Worm (Caenorhabditis elegans) whole organism, early embryonic: Measurements from ENCODE around the gene lurp-1.

Source experiments
- B0310.2 ChIP-seq: sonication (generic microtip); optimal IDR thresholded peaks from 2 replicates; lab custom pipeline; 2016; ENCODE audit warnings: mild to moderate bottlenecking, missing genetic modification characterization, missing compliant biosample characterization
- F13C5.2 ChIP-seq: sonication (generic microtip); optimal IDR thresholded peaks from 2 replicates; lab custom pipeline; 2017; ENCODE audit warnings: mild to moderate bottlenecking, missing genetic modification characterization, inconsistent platforms, missing compliant biosample characterization
- aly-1 ChIP-seq: sonication (generic microtip); optimal IDR thresholded peaks from 2 replicates; lab custom pipeline; 2016; ENCODE audit warnings: missing genetic modification characterization, missing compliant biosample characterization
- ama-1 ChIP-seq: fragments of 150-350 bp; optimal IDR thresholded peaks from 2 replicates; lab custom pipeline; 2014
- flt-1 ChIP-seq: fragments of 200-800 bp; sonication (Bioruptor generic); IDR thresholded peaks from 2 replicates; pipeline ENCODE4 v1.3.6; 2022; ENCODE audit warnings: missing genetic modification characterization, missing compliant biosample characterization
- hmbx-1 ChIP-seq: sonication (generic microtip); optimal IDR thresholded peaks from 2 replicates; lab custom pipeline; 2016; ENCODE audit warnings: mild to moderate bottlenecking, missing genetic modification characterization, missing compliant biosample characterization
- hnd-1 ChIP-seq: sonication (generic microtip); optimal IDR thresholded peaks from 2 replicates; lab custom pipeline; 2016; ENCODE audit warnings: missing genetic modification characterization, missing compliant biosample characterization
- sea-1 ChIP-seq: fragments of 200-800 bp; sonication (Bioruptor generic); conservative IDR thresholded peaks from 2 replicates; pipeline ENCODE4 v1.3.6; 2022; ENCODE audit warnings: missing genetic modification characterization, missing compliant biosample characterization
- tbx-37 ChIP-seq: fragments of 200-800 bp; sonication (Bioruptor generic); conservative IDR thresholded peaks from 2 replicates; pipeline ENCODE4 v1.3.6; 2022; ENCODE audit warnings: missing genetic modification reagents, missing genetic modification characterization, missing compliant biosample characterization
- tra-4 ChIP-seq: sonication (generic microtip); optimal IDR thresholded peaks from 2 replicates; lab custom pipeline; 2017; ENCODE audit warnings: missing genetic modification characterization, missing compliant biosample characterization

- no peak for TF ChIP-seq sea-1 (GFP tag; lab: Robert Waterston, UW)
- no peak for TF ChIP-seq aly-1 (tag; lab: Kevin White, UChicago)
- no peak for TF ChIP-seq ama-1
- TF ChIP-seq hnd-1 (tag; lab: Kevin White, UChicago): no peak
- TF ChIP-seq F13C5.2: no peak
- no peak for TF ChIP-seq tra-4
- TF ChIP-seq tbx-37 (GFP tag; lab: Robert Waterston, UW): no peak
- TF ChIP-seq hmbx-1: no peak
- TF ChIP-seq B0310.2 (tag; lab: Kevin White, UChicago): no peak
- TF ChIP-seq flt-1: no peak
Observed at ce11 chrII:10857077-10857476, 23.6 kb upstream of the lurp-1 start, which contains the start of gene M106.7.
